Worm (Caenorhabditis elegans) whole organism, midembryonic: ENCODE results near the gene nrde-2.

Source experiments
- T22C8.4 ChIP-seq: fragments of 200-800 bp; sonication (Bioruptor generic); IDR thresholded peaks from 2 replicates; pipeline ENCODE4 v1.3.6; 2022; ENCODE audit warnings: missing genetic modification characterization, missing compliant biosample characterization
- cog-1 ChIP-seq: sonication (generic microtip); optimal IDR thresholded peaks from 2 replicates; lab custom pipeline; 2016; ENCODE audit warnings: missing genetic modification characterization, missing compliant biosample characterization
- flt-1 ChIP-seq: fragments of 200-800 bp; sonication (Bioruptor generic); IDR thresholded peaks from 2 replicates; pipeline ENCODE4 v1.3.6; 2022; ENCODE audit warnings: missing genetic modification characterization, missing compliant biosample characterization
- klf-2 ChIP-seq: fragments of 200-800 bp; sonication (Bioruptor generic); conservative IDR thresholded peaks from 2 replicates; pipeline ENCODE4 v1.3.6; 2022; ENCODE audit warnings: missing genetic modification reagents, missing genetic modification characterization, missing compliant biosample characterization
- med-1 ChIP-seq: sonication (generic microtip); optimal IDR thresholded peaks from 2 replicates; lab custom pipeline; 2017; ENCODE audit warnings: missing genetic modification characterization, mild to moderate bottlenecking, missing compliant biosample characterization, antibody characterized with exemption, missing genetic modification reagents; ENCODE audit not compliant: insufficient read depth
- ref-1 ChIP-seq: fragments of 200-800 bp; sonication (Bioruptor generic); conservative IDR thresholded peaks from 2 replicates; pipeline ENCODE4 v1.3.6; 2022; ENCODE audit warnings: missing genetic modification reagents, missing genetic modification characterization, missing compliant biosample characterization
- tab-1 ChIP-seq: fragments of 200-800 bp; sonication (Bioruptor generic); IDR thresholded peaks from 2 replicates; pipeline ENCODE4 v1.3.6; 2022; ENCODE audit warnings: missing genetic modification characterization, missing compliant biosample characterization
- ztf-23 ChIP-seq: fragments of 200-800 bp; sonication (Bioruptor generic); IDR thresholded peaks from 2 replicates; pipeline ENCODE4 v1.3.6; 2022; ENCODE audit warnings: missing genetic modification reagents, missing genetic modification characterization, missing compliant biosample characterization
- ztf-29 ChIP-seq: fragments of 200-800 bp; sonication (Bioruptor generic); IDR thresholded peaks from 2 replicates; pipeline ENCODE4 v1.3.6; 2022; ENCODE audit warnings: missing genetic modification reagents, missing genetic modification characterization, missing compliant biosample characterization

nrde-2 gene

DNA sequence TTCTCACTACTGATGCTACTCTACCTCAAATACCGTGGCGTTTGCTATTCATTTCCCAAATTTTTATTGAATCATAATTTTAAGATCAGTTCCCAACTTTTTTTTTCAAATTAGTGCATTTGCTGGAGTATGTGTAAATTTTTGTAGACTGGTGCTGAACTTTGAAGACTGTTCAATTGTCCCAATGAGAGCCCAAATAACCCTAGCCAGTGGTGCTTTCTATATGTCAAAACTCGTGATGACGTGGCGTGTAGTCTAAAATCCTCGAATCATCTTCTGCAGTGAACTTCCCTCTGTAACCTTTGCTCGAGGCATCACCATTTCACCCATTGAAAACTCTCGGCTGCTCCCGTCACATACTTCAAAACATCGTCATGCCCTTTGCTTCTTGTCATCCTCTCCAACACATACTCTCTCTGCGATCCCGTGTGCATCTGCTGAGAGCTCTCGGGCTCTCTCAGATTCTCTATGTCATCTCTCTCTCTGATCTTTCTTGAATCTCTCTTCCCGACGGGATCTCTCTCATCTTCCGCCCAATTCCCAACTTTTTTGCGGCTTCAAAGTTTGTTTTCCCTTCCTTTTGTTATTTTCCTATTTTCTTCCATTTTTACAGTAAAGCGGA lies 42.9 kb downstream of the nrde-2 start:
- TF ChIP-seq klf-2 (GFP tag; lab: Robert Waterston, UW) (no peak), med-1 (GFP tag; lab: Kevin White, UChicago) (no peak), ztf-23 (no peak), ref-1 (GFP tag; lab: Robert Waterston, UW) (no peak), tab-1 (GFP tag; lab: Robert Waterston, UW) (no peak), flt-1 (no peak), cog-1 (tag; lab: Kevin White, UChicago) (no peak)

DNA sequence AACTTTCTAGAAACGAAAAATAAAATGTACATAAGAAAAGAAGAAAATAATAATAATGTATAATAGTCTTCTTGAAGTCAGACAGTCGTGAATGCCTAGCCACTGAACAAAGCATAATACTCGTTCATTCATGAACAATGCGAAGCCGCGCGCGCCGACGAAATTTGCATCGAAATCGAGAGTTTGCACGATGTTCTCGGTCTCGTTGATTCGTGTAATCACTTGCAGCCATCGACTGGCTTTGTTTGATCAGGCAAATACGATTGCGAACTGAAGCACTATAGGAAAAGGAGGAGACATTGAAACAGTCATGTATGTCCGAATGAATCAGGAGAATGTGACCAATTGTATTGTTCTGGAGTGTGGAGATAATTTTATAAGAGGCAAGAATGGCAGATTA lies 43.7 kb downstream of the nrde-2 start:
- TF ChIP-seq ztf-29 (no peak), ztf-23 (no peak), ref-1 (GFP tag; lab: Robert Waterston, UW) (no peak)

DNA sequence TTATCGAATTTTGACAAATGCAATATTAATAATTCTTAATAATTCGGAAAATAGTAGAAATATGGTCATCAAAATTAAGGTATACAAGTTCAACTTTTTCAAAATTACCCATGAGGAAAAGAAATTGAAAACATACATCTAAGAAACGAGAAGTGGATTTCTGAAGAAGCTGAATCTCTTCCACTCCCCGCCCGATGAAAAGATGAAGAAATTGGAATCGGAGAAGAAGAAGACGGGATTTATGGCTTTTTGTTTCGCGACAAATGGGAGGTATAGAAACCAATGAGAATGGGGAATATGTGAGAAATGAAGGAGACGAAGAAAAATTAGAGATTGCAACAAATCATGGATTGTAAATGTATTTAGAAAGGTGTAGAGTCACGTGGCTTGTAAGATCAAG lies 44.4 kb downstream of the nrde-2 start:
- TF ChIP-seq ztf-23 (no peak), T22C8.4 (GFP tag; lab: Robert Waterston, UW) (no peak), cog-1 (tag; lab: Kevin White, UChicago) (no peak), flt-1 (no peak), med-1 (GFP tag; lab: Kevin White, UChicago) (no peak), tab-1 (GFP tag; lab: Robert Waterston, UW) (no peak), ref-1 (GFP tag; lab: Robert Waterston, UW) (no peak), ztf-29 (no peak), klf-2 (GFP tag; lab: Robert Waterston, UW) (no peak)

DNA sequence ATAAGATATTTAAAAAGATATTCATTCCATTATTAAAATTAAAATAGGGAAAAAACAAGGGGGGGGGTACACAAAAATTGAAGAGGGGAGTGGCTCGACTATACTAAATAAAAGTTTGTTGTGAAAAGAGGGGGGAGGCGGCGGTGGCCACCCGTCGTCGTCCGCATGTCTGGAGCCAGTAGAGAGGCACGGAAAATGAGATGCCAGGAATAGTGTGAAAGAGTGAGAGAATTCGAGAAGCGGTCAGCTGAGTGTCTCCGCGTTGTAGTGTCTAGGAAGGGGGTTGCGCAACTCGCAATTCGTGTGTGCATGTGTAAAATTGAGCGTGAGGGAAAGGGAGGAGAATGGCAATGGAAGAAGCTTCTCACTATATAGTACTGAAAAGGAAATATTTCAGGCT lies 45.2 kb downstream of the nrde-2 start:
- TF ChIP-seq med-1 (GFP tag; lab: Kevin White, UChicago) (no peak), klf-2 (GFP tag; lab: Robert Waterston, UW) (0 out of 2 replicates have a peak, but pooled peaks have one; percentile 26), flt-1 (no peak), T22C8.4 (GFP tag; lab: Robert Waterston, UW) (no peak), tab-1 (GFP tag; lab: Robert Waterston, UW) (no peak), ref-1 (GFP tag; lab: Robert Waterston, UW) (no peak), ztf-23 (no peak), cog-1 (tag; lab: Kevin White, UChicago) (peak; percentile 54), ztf-29 (no peak)

DNA sequence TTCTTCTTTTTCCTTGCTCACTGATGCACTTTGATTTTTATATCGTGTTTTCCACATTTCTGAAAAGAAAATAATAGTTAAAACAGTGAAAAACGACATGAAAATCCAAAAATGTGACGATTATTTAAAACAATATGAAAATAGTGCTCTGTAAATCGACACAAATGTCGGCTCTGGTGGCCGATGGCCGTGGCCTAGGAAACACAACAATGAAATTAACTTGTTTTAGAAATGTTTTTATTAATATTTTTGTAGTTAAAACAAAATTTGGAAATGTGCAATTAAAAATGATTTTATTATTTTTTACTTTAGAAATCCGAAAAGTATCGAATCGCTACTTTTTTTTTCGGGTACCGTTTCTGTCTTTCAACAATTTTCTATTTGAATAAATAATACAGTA lies 46.7 kb downstream of the nrde-2 start, which contains the start of gene arv-1:
Gene arv-1, minus strand, starts transcription at position 65 of the 400 bp plus-strand sequence.
- TF ChIP-seq ztf-29 (no peak), T22C8.4 (GFP tag; lab: Robert Waterston, UW) (no peak), flt-1 (peak; percentile 38; the same call in 1 of the 2 replicates), med-1 (GFP tag; lab: Kevin White, UChicago) (no peak), cog-1 (tag; lab: Kevin White, UChicago) (peak; percentile 18), ztf-23 (0 out of 2 replicates have a peak, but pooled peaks have one; percentile 38), tab-1 (GFP tag; lab: Robert Waterston, UW) (no peak), klf-2 (GFP tag; lab: Robert Waterston, UW) (no peak), ref-1 (GFP tag; lab: Robert Waterston, UW) (no peak)

DNA sequence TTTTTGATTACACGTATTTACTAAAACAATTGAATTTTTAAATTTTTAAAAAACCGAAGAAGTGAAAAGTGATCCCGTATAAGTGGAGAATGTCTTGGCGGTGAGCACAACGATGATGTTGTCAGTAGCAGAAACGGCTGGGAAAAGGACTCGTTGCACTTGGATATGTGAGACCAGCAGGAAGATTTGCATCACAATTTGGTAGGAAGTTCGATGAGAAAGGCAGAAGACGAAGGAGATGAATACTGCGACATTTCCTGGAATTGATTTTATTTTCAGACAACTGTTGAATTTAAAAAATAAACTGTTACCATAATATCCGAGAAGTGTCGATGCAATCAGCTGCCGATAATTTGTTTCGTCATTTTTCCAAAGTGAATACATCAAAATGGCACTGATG lies 47.5 kb downstream of the nrde-2 start, which contains the start of gene R05H5.4:
Gene R05H5.4, minus strand, starts transcription at position 101 of the 400 bp plus-strand sequence.
- no peak for TF ChIP-seq tab-1 (GFP tag; lab: Robert Waterston, UW)
- TF ChIP-seq cog-1 (tag; lab: Kevin White, UChicago), result no peak
- no peak for TF ChIP-seq ztf-23
- TF ChIP-seq flt-1, result no peak
- no peak for TF ChIP-seq ref-1 (GFP tag; lab: Robert Waterston, UW)
- TF ChIP-seq klf-2 (GFP tag; lab: Robert Waterston, UW), result no peak
- no peak for TF ChIP-seq ztf-29
- no peak for TF ChIP-seq T22C8.4 (GFP tag; lab: Robert Waterston, UW)
- TF ChIP-seq med-1 (GFP tag; lab: Kevin White, UChicago), result no peak

DNA sequence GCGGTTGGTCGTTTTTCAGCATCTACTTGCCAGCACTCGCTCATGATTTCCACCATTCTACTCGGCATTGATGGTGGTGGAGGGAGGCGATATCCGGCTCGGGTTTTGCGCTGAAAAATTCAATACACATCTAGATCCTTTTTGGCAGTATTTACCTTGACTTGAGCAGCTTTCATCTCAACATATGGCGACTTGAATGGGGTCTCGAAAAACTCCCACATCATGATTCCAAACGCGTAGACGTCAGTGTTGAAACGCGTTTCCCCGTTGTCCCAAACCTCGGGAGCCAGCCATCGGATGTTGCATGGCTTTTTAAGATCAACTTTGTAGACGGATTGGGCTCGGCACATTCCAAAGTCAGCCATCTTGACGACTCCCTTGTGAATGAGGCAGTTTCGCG lies 49.0 kb downstream of the nrde-2 start:
- TF ChIP-seq med-1 (GFP tag; lab: Kevin White, UChicago) (no peak), cog-1 (tag; lab: Kevin White, UChicago) (no peak), klf-2 (GFP tag; lab: Robert Waterston, UW) (no peak), tab-1 (GFP tag; lab: Robert Waterston, UW) (no peak), ztf-29 (no peak), ref-1 (GFP tag; lab: Robert Waterston, UW) (no peak), flt-1 (no peak), ztf-23 (no peak), T22C8.4 (GFP tag; lab: Robert Waterston, UW) (no peak)

DNA sequence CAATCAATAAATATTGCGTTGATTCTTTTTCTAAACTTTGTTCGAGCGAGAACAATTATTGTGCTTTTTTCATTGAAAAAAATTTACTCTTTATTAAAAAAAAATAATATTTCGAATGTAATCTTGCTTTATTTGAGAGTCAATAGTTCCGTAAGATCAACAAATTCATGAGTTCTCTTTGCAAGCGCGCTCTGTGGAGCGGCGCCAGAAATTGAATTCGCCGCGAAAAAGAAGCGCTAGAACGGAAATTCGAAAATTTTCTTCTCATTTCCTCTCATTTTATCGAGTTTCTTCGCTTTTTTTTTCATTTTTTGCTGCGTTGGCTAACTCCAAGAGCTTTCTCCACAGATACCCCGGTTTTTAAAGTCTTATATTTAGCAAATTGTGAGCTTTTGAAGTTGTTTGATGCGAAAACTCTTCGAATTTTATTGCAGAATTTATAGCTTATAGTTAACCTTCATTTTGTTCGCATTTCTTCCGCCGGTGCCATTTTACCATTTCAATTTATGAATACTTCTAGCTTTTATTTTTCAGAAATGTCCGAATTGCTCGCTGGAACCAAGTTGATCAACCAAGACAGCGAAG lies 50.3 kb downstream of the nrde-2 start, which contains the start of gene R05H5.3:
Gene R05H5.3, plus strand, starts transcription at position 535 of the 585 bp plus-strand sequence.
- TF ChIP-seq cog-1 (tag; lab: Kevin White, UChicago) (no peak), med-1 (GFP tag; lab: Kevin White, UChicago) (no peak), ztf-29 (no peak), klf-2 (GFP tag; lab: Robert Waterston, UW) (no peak), ref-1 (GFP tag; lab: Robert Waterston, UW) (no peak), ztf-23 (no peak), flt-1 (no peak), tab-1 (GFP tag; lab: Robert Waterston, UW) (no peak), T22C8.4 (GFP tag; lab: Robert Waterston, UW) (no peak)

DNA sequence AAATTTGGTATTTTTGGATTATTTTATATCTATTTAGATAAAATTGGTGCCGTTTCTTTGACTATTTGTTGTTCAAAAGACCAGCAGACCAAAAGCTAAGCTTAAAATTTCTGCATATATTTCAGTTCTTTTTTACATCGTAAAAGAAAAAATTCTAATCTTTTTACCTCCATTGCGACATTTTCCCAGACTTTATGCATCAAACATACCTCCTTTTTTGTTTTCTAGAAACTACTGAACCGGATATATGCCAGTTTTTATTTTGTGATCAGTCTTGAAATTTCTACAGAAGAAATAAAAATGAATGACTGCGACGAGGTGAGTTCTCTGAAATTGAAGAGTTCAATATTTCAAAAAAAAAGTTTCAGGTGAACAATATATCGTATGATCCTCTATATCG lies 52.8 kb downstream of the nrde-2 start, which contains the start of gene srb-6:
Gene srb-6, plus strand, starts transcription at position 301 of the 400 bp plus-strand sequence.
- TF ChIP-seq tab-1 (GFP tag; lab: Robert Waterston, UW), result no peak
- no peak for TF ChIP-seq ztf-23
- TF ChIP-seq klf-2 (GFP tag; lab: Robert Waterston, UW), result no peak
- TF ChIP-seq T22C8.4 (GFP tag; lab: Robert Waterston, UW), result no peak
- no peak for TF ChIP-seq med-1 (GFP tag; lab: Kevin White, UChicago)
- TF ChIP-seq cog-1 (tag; lab: Kevin White, UChicago), result no peak
- TF ChIP-seq flt-1, result no peak
- TF ChIP-seq ztf-29, result no peak
- TF ChIP-seq ref-1 (GFP tag; lab: Robert Waterston, UW), result no peak
